Fruit fly (Drosophila melanogaster): ENCODE measurements around the gene form3.

Gene form3

DNA sequence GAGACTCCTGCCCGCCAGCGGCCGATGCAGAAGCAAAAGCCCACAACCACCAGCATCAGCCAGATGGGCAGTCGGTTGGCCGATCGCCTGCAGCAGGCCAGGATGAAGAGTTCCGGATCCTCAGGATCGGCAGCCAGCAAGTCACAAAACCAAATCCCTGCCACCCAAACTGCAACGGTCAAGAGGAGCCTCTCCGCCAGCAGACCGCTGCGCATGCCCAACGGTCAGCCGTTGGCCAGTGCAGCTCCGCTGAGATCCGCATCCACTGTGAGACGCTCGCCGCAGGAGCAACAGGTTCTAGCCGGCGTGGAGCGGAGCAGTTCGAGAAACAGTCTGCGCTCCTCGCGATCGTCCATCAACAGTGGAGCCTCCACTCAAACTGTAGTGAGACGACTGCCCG lies 27.5 kb downstream of the form3 start:
- TF ChIP-seq CG7101 (tag; optimal IDR thresholded peaks at IDR 0.05): no peak
- TF ChIP-seq ovo (GFP tag; optimal IDR thresholded peaks at IDR 0.05): no peak
- TF ChIP-seq CG7045 (GFP tag; optimal IDR thresholded peaks at IDR 0.05): no peak
- TF ChIP-seq pad (GFP tag; optimal IDR thresholded peaks at IDR 0.05): no peak
- no peak for TF ChIP-seq kay (GFP tag; ENCODE audit: borderline replicate concordance)
- no peak for TF ChIP-seq CG33017 (tag; optimal IDR thresholded peaks at IDR 0.05)
- TF ChIP-seq CG11617 (GFP tag; optimal IDR thresholded peaks at IDR 0.05): no peak
- no peak for TF ChIP-seq tj (GFP tag; optimal IDR thresholded peaks at IDR 0.05)
- TF ChIP-seq Crg-1 (GFP tag; optimal IDR thresholded peaks at IDR 0.05): no peak
- TF ChIP-seq Clk (GFP tag; optimal IDR thresholded peaks at IDR 0.05): no peak
- TF ChIP-seq cnc (optimal IDR thresholded peaks at IDR 0.05): no peak
- TF ChIP-seq CG5204 (GFP tag; optimal IDR thresholded peaks at IDR 0.05): no peak
- no peak for TF ChIP-seq Hr96 (GFP tag; optimal IDR thresholded peaks at IDR 0.05)

dm6 chr3L:7125289-7125955 lies 30.8 kb downstream of the form3 start, which contains the start of the genes msl-3 and BBS1:
Gene msl-3, minus strand, starts transcription at chr3L:7125533.
Gene BBS1, plus strand, starts transcription at chr3L:7125905.
- no peak for TF ChIP-seq CG7045 (GFP tag; optimal IDR thresholded peaks at IDR 0.05)
- TF ChIP-seq CG33017 (tag; optimal IDR thresholded peaks at IDR 0.05): no peak
- peak; percentile 17 for TF ChIP-seq bab1 (GFP tag; optimal IDR thresholded peaks at IDR 0.05)
- TF ChIP-seq Mnt (GFP tag; optimal IDR thresholded peaks at IDR 0.05): peak; percentile 19
- no peak for TF ChIP-seq toe (GFP tag; optimal IDR thresholded peaks at IDR 0.05)
- no peak for TF ChIP-seq tj (GFP tag; optimal IDR thresholded peaks at IDR 0.05)
- no peak for TF ChIP-seq pad (GFP tag; optimal IDR thresholded peaks at IDR 0.05)

dm6 chr3L:7128214-7129008 lies 33.8 kb downstream of the form3 start, which contains the start of the genes Acbp4 and Acbp6:
Gene Acbp4, minus strand, starts transcription at chr3L:7128264.
Gene Acbp6, plus strand, starts transcription at chr3L:7128903.
- TF ChIP-seq CG7101 (tag; optimal IDR thresholded peaks at IDR 0.05) (no peak), CG12768 (GFP tag; optimal IDR thresholded peaks at IDR 0.05) (no peak), cic (GFP tag; optimal IDR thresholded peaks at IDR 0.05) (peak; percentile 59)

DNA sequence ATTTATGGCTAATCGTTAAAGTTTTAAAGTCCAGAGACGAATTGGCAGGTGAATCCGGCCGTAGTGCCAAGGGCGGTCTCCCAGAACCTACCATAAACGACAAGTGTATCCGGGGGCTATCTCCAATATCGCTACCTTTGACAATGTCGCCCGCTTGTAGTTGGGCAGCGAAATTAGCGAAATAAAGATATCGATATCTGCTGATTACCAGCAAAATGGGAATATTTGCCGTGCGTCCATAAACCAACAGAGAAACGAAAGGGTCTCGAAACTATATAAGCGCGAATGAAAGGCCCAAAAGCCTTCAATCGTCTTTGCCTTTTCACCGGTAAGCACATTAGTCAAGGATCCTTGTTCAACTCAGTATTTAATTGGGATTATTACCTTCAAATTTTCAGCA lies 36.0 kb downstream of the form3 start, which contains the start of gene Acbp3:
Gene Acbp3 (plus strand): TSS at position 301 of the 400 bp plus-strand sequence.
- TF ChIP-seq kay (GFP tag; ENCODE audit: borderline replicate concordance): no peak
- no peak for TF ChIP-seq ovo (GFP tag; optimal IDR thresholded peaks at IDR 0.05)
- no peak for TF ChIP-seq pad (GFP tag; optimal IDR thresholded peaks at IDR 0.05)
- TF ChIP-seq CG1620 (GFP tag; optimal IDR thresholded peaks at IDR 0.05): no peak
- TF ChIP-seq CG33017 (tag; optimal IDR thresholded peaks at IDR 0.05): no peak
- no peak for TF ChIP-seq tj (GFP tag; optimal IDR thresholded peaks at IDR 0.05)
- no peak for TF ChIP-seq CG5204 (GFP tag; optimal IDR thresholded peaks at IDR 0.05)
- TF ChIP-seq Hr96 (GFP tag; optimal IDR thresholded peaks at IDR 0.05): no peak
- TF ChIP-seq cic (GFP tag; optimal IDR thresholded peaks at IDR 0.05): no peak
- TF ChIP-seq Crg-1 (GFP tag; optimal IDR thresholded peaks at IDR 0.05): no peak
- no peak for TF ChIP-seq CG7045 (GFP tag; optimal IDR thresholded peaks at IDR 0.05)
- no peak for TF ChIP-seq cnc (optimal IDR thresholded peaks at IDR 0.05)
- no peak for TF ChIP-seq Clk (GFP tag; optimal IDR thresholded peaks at IDR 0.05)

- TF ChIP-seq cic (GFP tag; optimal IDR thresholded peaks at IDR 0.05) (peak; percentile 74), toe (GFP tag; optimal IDR thresholded peaks at IDR 0.05) (no peak), Hr96 (GFP tag; optimal IDR thresholded peaks at IDR 0.05) (no peak), CG14711 (tag; optimal IDR thresholded peaks at IDR 0.05) (peak; percentile 0), tj (GFP tag; optimal IDR thresholded peaks at IDR 0.05) (no peak), CG7101 (tag; optimal IDR thresholded peaks at IDR 0.05) (peak; percentile 15), Mnt (GFP tag; optimal IDR thresholded peaks at IDR 0.05) (peak; percentile 55), kay (GFP tag; ENCODE audit: borderline replicate concordance) (peak; percentile 88), CG1620 (GFP tag; optimal IDR thresholded peaks at IDR 0.05) (no peak), ovo (GFP tag; optimal IDR thresholded peaks at IDR 0.05) (no peak), CG7045 (GFP tag; optimal IDR thresholded peaks at IDR 0.05) (peak; percentile 34), CG12768 (GFP tag; optimal IDR thresholded peaks at IDR 0.05) (peak; percentile 72), CG11617 (GFP tag; optimal IDR thresholded peaks at IDR 0.05) (no peak), pad (GFP tag; optimal IDR thresholded peaks at IDR 0.05) (peak; percentile 23), Clk (GFP tag; optimal IDR thresholded peaks at IDR 0.05) (no peak), Crg-1 (GFP tag; optimal IDR thresholded peaks at IDR 0.05) (no peak), cnc (optimal IDR thresholded peaks at IDR 0.05) (peak; percentile 59 to 60), CG33017 (tag; optimal IDR thresholded peaks at IDR 0.05) (peak; percentile 55)
Observed at dm6 chr3L:7131447-7131983, 36.9 kb downstream of the form3 start, which contains the start of gene Acbp2. Gene Acbp2, plus strand, starts transcription at chr3L:7131863.

DNA sequence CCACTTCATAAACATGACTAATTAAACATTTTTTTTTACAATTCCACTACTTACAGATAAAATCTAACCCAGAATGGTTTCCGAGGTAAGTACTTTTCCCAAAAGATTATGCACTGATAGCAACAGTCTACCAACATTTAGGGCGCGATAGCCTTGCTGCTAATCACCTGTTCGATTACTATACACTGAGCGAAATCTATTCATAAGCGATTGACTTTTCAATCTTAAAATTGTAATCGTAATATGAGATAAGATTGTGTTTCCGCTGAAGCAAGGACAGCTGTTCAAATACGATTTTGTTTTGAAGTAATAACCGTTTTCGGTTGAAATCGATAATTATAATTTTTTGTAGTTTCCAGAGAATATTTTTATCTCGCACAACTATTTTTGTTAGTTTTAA lies 38.0 kb downstream of the form3 start:
- TF ChIP-seq kay (GFP tag; ENCODE audit: borderline replicate concordance) (peak; percentile 9), CG12768 (GFP tag; optimal IDR thresholded peaks at IDR 0.05) (no peak), CG7101 (tag; optimal IDR thresholded peaks at IDR 0.05) (peak; percentile 10), CG7045 (GFP tag; optimal IDR thresholded peaks at IDR 0.05) (no peak), bab1 (GFP tag; optimal IDR thresholded peaks at IDR 0.05) (no peak), CG14711 (tag; optimal IDR thresholded peaks at IDR 0.05) (no peak), CG11617 (GFP tag; optimal IDR thresholded peaks at IDR 0.05) (no peak), Hr96 (GFP tag; optimal IDR thresholded peaks at IDR 0.05) (no peak), cnc (optimal IDR thresholded peaks at IDR 0.05) (no peak), CG33017 (tag; optimal IDR thresholded peaks at IDR 0.05) (peak; percentile 19), tj (GFP tag; optimal IDR thresholded peaks at IDR 0.05) (no peak), Clk (GFP tag; optimal IDR thresholded peaks at IDR 0.05) (no peak), cic (GFP tag; optimal IDR thresholded peaks at IDR 0.05) (no peak)
